Worm (Caenorhabditis elegans): Measurements from ENCODE around the gene Y47D3B.12.

Y47D3B.12 gene

DNA sequence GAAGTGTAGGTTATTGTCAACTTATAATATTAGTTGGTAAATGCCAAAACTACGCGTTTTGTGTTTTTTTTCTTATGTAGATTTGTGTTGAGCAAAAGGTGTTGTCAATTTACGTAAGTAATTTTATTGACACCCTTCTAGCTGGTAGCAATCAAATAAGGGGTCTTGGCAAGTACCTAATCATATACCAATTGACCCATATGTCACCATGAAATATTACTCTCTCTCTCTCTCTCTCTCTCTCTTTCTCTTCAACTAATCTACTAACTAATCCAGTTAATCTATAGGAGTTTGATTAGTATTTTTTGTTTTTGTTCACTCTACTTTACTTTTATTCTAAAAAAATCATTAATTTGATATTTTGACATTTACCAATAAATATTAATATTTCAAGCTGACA, 43.4 kb upstream of the Y47D3B.12 start:
- TF ChIP-seq elt-2 (tag; optimal IDR thresholded peaks at IDR 0.05) (no peak), eor-1 (tag; optimal IDR thresholded peaks at IDR 0.05) (no peak), zag-1 (tag; optimal IDR thresholded peaks at IDR 0.05) (no peak), R02D3.7 (tag; optimal IDR thresholded peaks at IDR 0.05) (no peak), lin-15B (tag; optimal IDR thresholded peaks at IDR 0.05) (no peak), ceh-28 (tag; optimal IDR thresholded peaks at IDR 0.05) (no peak)

- peak; percentile 4 for TF ChIP-seq lin-39 (tag; optimal IDR thresholded peaks at IDR 0.05)
- TF ChIP-seq skn-1 (tag; optimal IDR thresholded peaks at IDR 0.05): no peak
These were observed 42.7 kb upstream of the Y47D3B.12 start, which contains the start of gene T28D6.4 for ce11 chrIII:11360156-11360555. TSS of gene T28D6.4 (plus strand) at chrIII:11360456.

DNA sequence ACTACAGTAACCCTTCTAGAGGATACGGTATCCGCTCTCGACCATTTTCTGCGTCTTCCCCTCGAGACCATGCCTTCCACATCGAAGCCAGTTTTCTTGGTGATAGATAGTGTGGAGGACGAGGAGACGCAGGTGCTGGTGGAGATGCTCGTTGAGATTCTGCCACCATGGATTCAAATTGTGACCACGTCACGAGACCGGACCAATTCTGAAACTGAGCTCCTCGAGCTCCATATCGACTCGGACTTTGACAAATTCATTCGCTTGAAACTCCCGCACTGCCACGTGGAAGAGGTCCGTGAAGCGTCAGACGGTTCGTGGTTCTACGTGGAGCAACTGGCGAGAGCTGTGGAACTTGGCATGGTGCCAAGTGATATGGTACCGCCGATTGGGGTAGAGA, 41.4 kb upstream of the Y47D3B.12 start:
- TF ChIP-seq nhr-43 (tag; optimal IDR thresholded peaks at IDR 0.05; ENCODE audit: poor library complexity, severe bottlenecking) (no peak), elt-2 (tag; optimal IDR thresholded peaks at IDR 0.05) (no peak), hmg-11 (tag; optimal IDR thresholded peaks at IDR 0.05) (no peak), lin-15B (tag; optimal IDR thresholded peaks at IDR 0.05) (no peak), ceh-82 (tag; optimal IDR thresholded peaks at IDR 0.05) (no peak), eor-1 (tag; optimal IDR thresholded peaks at IDR 0.05) (no peak), nhr-25 (tag; optimal IDR thresholded peaks at IDR 0.05) (no peak), nhr-23 (tag; optimal IDR thresholded peaks at IDR 0.05) (no peak), ztf-11 (tag; optimal IDR thresholded peaks at IDR 0.05) (no peak), egl-5 (tag; optimal IDR thresholded peaks at IDR 0.05) (no peak), ceh-16 (tag; optimal IDR thresholded peaks at IDR 0.05) (no peak), R02D3.7 (tag; optimal IDR thresholded peaks at IDR 0.05) (no peak), pqm-1 (tag; optimal IDR thresholded peaks at IDR 0.05) (no peak), fos-1 (tag; optimal IDR thresholded peaks at IDR 0.05) (no peak), aly-2 (tag; optimal IDR thresholded peaks at IDR 0.05) (no peak), nhr-28 (tag; optimal IDR thresholded peaks at IDR 0.05) (no peak), skn-1 (tag; optimal IDR thresholded peaks at IDR 0.05) (no peak), fkh-10 (GFP tag; optimal IDR thresholded peaks at IDR 0.05) (no peak), ama-1 (optimal IDR thresholded peaks at IDR 0.05) (no peak)

DNA sequence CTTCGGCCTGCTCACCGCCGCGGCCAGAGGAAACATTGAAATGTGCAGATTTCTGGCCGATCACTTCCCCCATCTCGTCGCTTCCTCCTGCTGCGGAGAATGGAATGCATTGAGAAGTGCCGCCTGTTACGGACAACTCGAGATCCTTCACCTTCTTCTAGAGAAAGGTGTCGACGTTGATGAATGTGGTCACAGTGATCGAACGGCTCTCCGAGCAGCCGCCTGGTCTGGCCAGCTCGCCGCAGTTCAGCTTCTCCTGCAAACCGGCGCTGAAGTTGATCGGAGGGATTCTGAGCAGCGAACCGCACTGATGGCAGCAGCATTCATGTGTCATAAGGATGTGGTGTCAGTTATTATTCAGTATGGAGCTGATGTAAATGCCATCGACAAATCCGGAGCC, 39.9 kb upstream of the Y47D3B.12 start:
- TF ChIP-seq nhr-43 (tag; optimal IDR thresholded peaks at IDR 0.05; ENCODE audit: poor library complexity, severe bottlenecking) (no peak), nhr-76 (tag; optimal IDR thresholded peaks at IDR 0.05) (no peak), pha-4 (tag; optimal IDR thresholded peaks at IDR 0.05) (no peak), ceh-9 (tag; optimal IDR thresholded peaks at IDR 0.05) (no peak), fos-1 (tag; optimal IDR thresholded peaks at IDR 0.05) (no peak), ztf-11 (tag; optimal IDR thresholded peaks at IDR 0.05) (no peak), nhr-237 (tag; optimal IDR thresholded peaks at IDR 0.05) (no peak), egl-5 (tag; optimal IDR thresholded peaks at IDR 0.05) (no peak), lsy-12 (tag; optimal IDR thresholded peaks at IDR 0.05) (no peak), sea-2 (GFP tag; optimal IDR thresholded peaks at IDR 0.05) (no peak), aly-2 (tag; optimal IDR thresholded peaks at IDR 0.05) (no peak)

- no peak for TF ChIP-seq pha-4 (tag; optimal IDR thresholded peaks at IDR 0.05)
- no peak for TF ChIP-seq egl-5 (tag; optimal IDR thresholded peaks at IDR 0.05)
- TF ChIP-seq nhr-23 (tag; optimal IDR thresholded peaks at IDR 0.05): peak; percentile 30
These were observed 36.4 kb upstream of the Y47D3B.12 start, which contains the start of gene T28D6.3 for ce11 chrIII:11366467-11366866. TSS of gene T28D6.3 (plus strand) at chrIII:11366767.

ce11 chrIII:11371236-11371635, 31.6 kb upstream of the Y47D3B.12 start:
- peak; percentile 48 for TF ChIP-seq hmg-11 (tag; optimal IDR thresholded peaks at IDR 0.05)
- TF ChIP-seq nhr-43 (tag; optimal IDR thresholded peaks at IDR 0.05; ENCODE audit: poor library complexity, severe bottlenecking): peak; percentile 63
- no peak for TF ChIP-seq ceh-28 (tag; optimal IDR thresholded peaks at IDR 0.05)
- peak; percentile 2 for TF ChIP-seq tbx-2 (tag; optimal IDR thresholded peaks at IDR 0.05)
- no peak for TF ChIP-seq R02D3.7 (tag; optimal IDR thresholded peaks at IDR 0.05)
- TF ChIP-seq unc-62 (GFP tag; optimal IDR thresholded peaks at IDR 0.05): no peak
- peak; percentile 65 for TF ChIP-seq nfya-1 (tag; optimal IDR thresholded peaks at IDR 0.05; ENCODE audit: insufficient read depth)
- peak; percentile 52 for TF ChIP-seq snpc-4 (tag; optimal IDR thresholded peaks at IDR 0.05)
- peak; percentile 61 for TF ChIP-seq lin-39 (tag; optimal IDR thresholded peaks at IDR 0.05)
- peak; percentile 67 for TF ChIP-seq skn-1 (tag; optimal IDR thresholded peaks at IDR 0.05)
- TF ChIP-seq fos-1 (tag; optimal IDR thresholded peaks at IDR 0.05): no peak
- no peak for TF ChIP-seq elt-3 (tag; optimal IDR thresholded peaks at IDR 0.05)
- TF ChIP-seq elt-2 (tag; optimal IDR thresholded peaks at IDR 0.05): peak; percentile 42
- TF ChIP-seq pha-4 (tag; optimal IDR thresholded peaks at IDR 0.05): peak; percentile 37
- no peak for TF ChIP-seq ztf-4 (tag; optimal IDR thresholded peaks at IDR 0.05)
- TF ChIP-seq nhr-28 (tag; optimal IDR thresholded peaks at IDR 0.05): no peak
- peak; percentile 30 for TF ChIP-seq lin-15B (tag; optimal IDR thresholded peaks at IDR 0.05)
- TF ChIP-seq lsy-12 (tag; optimal IDR thresholded peaks at IDR 0.05): peak; percentile 69

Data from whole organism, L3 larva.